In the genomic region with DNA sequence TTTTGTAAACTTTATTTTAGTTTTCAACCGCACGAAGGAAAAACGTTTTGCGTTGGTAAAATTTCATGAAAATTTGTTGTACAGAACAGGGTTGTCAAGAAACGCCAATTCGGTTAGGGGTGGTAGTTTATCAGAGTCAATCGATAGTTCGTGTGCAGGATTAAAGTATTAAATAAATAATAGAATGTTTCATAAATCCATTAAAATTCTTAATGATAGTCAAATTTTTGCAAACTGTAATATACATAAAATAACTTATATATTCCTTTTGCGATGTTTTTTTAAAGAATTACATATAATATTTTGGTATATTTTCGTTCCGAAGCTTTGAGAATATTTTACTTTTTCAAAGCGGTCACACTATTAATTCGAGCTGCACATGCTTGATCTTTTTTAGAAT, we compare ENCODE assay signal across 4 fruit fly cellular contexts.
TF ChIP-seq lines count a peak whose summit lies in the region.

A gene (minus strand): TSS at position 113 of the 400 bp plus-strand sequence.
A gene (plus strand): TSS at position 348 of the 400 bp plus-strand sequence.

TF ChIP-seq in whole organism, adult, 20 proteins besides CTCF, POLR2A, EP300 and RAD21 (continued from another document):
- TF ChIP-seq CG5204 (GFP tag; optimal IDR thresholded peaks at IDR 0.05; lab: Kevin White, UChicago) (no peak), cic (GFP tag; optimal IDR thresholded peaks at IDR 0.05; lab: Kevin White, UChicago) (no peak), pad (GFP tag; optimal IDR thresholded peaks at IDR 0.05; lab: Kevin White, UChicago) (peak; percentile 25)

TF ChIP-seq in whole organism, embryonic, 481 proteins besides CTCF, POLR2A, EP300 and RAD21 (continued from another document and continues in another):
- TF ChIP-seq dm (GFP tag; optimal IDR thresholded peaks at IDR 0.05; lab: Kevin White, UChicago), result peak; percentile 13
- peak; percentile 85 for TF ChIP-seq Ptx1 (GFP tag; IDR thresholded peaks at IDR 0.05; lab: Robert Waterston, UW)
- no peak for TF ChIP-seq Atf3 (GFP tag; optimal IDR thresholded peaks at IDR 0.05; lab: Kevin White, UChicago)
- TF ChIP-seq CG15011 (GFP tag; optimal IDR thresholded peaks at IDR 0.05; lab: Kevin White, UChicago), result no peak
- peak; percentile 26 for TF ChIP-seq CG31388 (GFP tag; optimal IDR thresholded peaks at IDR 0.05; lab: Kevin White, UChicago)
- no peak for TF ChIP-seq eve (GFP tag; optimal IDR thresholded peaks at IDR 0.05; lab: Kevin White, UChicago)
- no peak for TF ChIP-seq CG12769 (tag; optimal IDR thresholded peaks at IDR 0.05; lab: Kevin White, UChicago)
- TF ChIP-seq Lhr (GFP tag; optimal IDR thresholded peaks at IDR 0.05; lab: Kevin White, UChicago), result no peak
- peak; percentile 55; the same call in 1 of the 3 replicates for TF ChIP-seq jigr1 (GFP tag; IDR thresholded peaks at IDR 0.05; lab: Robert Waterston, UW)
- no peak for TF ChIP-seq Jarid2 (GFP tag; optimal IDR thresholded peaks at IDR 0.05; lab: Kevin White, UChicago)
- no peak for TF ChIP-seq hkb (optimal IDR thresholded peaks at IDR 0.05; lab: Kevin White, UChicago)
- no peak for TF ChIP-seq hkb (GFP tag; IDR thresholded peaks at IDR 0.05; lab: Robert Waterston, UW)
- peak; percentile 52 for TF ChIP-seq CG33557 (GFP tag; optimal IDR thresholded peaks at IDR 0.05; lab: Kevin White, UChicago)
- peak; percentile 68; the same call in 1 of the 2 replicates for TF ChIP-seq ranshi (GFP tag; IDR thresholded peaks at IDR 0.05; lab: Robert Waterston, UW)
- no peak for TF ChIP-seq gce (GFP tag; IDR thresholded peaks at IDR 0.05; lab: Robert Waterston, UW)
- TF ChIP-seq Usf (GFP tag; optimal IDR thresholded peaks at IDR 0.05; lab: Kevin White, UChicago), result no peak
- TF ChIP-seq Adf1 (GFP tag; IDR thresholded peaks at IDR 0.05; lab: Robert Waterston, UW), result peak; percentile 38; the same call in 1 of the 2 replicates
- TF ChIP-seq bab2 (GFP tag; optimal IDR thresholded peaks at IDR 0.05; lab: Kevin White, UChicago), result peak; percentile 49
- peak; percentile 50 for TF ChIP-seq CG4424 (GFP tag; optimal IDR thresholded peaks at IDR 0.05; lab: Kevin White, UChicago)
- TF ChIP-seq CG13287 (GFP tag; IDR thresholded peaks at IDR 0.05; lab: Robert Waterston, UW; ENCODE audit: partially characterized antibody), result peak; percentile 89
- no peak for TF ChIP-seq NfI (GFP tag; optimal IDR thresholded peaks at IDR 0.05; lab: Kevin White, UChicago)
- TF ChIP-seq z (GFP tag; IDR thresholded peaks at IDR 0.05; lab: Robert Waterston, UW), result no peak
- no peak for TF ChIP-seq CG10274 (GFP tag; optimal IDR thresholded peaks at IDR 0.05; lab: Kevin White, UChicago)
- TF ChIP-seq wdn (GFP tag; IDR thresholded peaks at IDR 0.05; lab: Robert Waterston, UW), result no peak
- TF ChIP-seq CG4617 (GFP tag; optimal IDR thresholded peaks at IDR 0.05; lab: Kevin White, UChicago; ENCODE audit: borderline replicate concordance), result peak; percentile 80
- TF ChIP-seq trh (GFP tag; optimal IDR thresholded peaks at IDR 0.05; lab: Kevin White, UChicago), result no peak
- peak; percentile 31 for TF ChIP-seq esg (GFP tag; conservative IDR thresholded peaks at IDR 0.05; lab: Robert Waterston, UW)
- TF ChIP-seq twi (tag; optimal IDR thresholded peaks at IDR 0.05; lab: Kevin White, UChicago), result no peak
- no peak for TF ChIP-seq NC2β (GFP tag; optimal IDR thresholded peaks at IDR 0.05; lab: Kevin White, UChicago)
- TF ChIP-seq CG3995 (GFP tag; optimal IDR thresholded peaks at IDR 0.05; lab: Kevin White, UChicago), result peak; percentile 32
- no peak for TF ChIP-seq CG7745 (tag; optimal IDR thresholded peaks at IDR 0.05; lab: Kevin White, UChicago)
- TF ChIP-seq usp (GFP tag; optimal IDR thresholded peaks at IDR 0.05; lab: Kevin White, UChicago), result no peak
- TF ChIP-seq vvl (GFP tag; IDR thresholded peaks at IDR 0.05; lab: Robert Waterston, UW), result peak; percentile 88; the same call in 1 of the 2 replicates
- no peak for TF ChIP-seq D (optimal IDR thresholded peaks at IDR 0.05; lab: Kevin White, UChicago)
- no peak for TF ChIP-seq D (GFP tag; optimal IDR thresholded peaks at IDR 0.05; lab: Kevin White, UChicago)
- peak; percentile 57; the same call in 1 of the 2 replicates for TF ChIP-seq chm (GFP tag; IDR thresholded peaks at IDR 0.05; lab: Robert Waterston, UW)
- no peak for TF ChIP-seq Atf-2 (GFP tag; optimal IDR thresholded peaks at IDR 0.05; lab: Kevin White, UChicago)
- no peak for TF ChIP-seq CG1832 (GFP tag; optimal IDR thresholded peaks at IDR 0.05; lab: Kevin White, UChicago)
- no peak for TF ChIP-seq sens-2 (GFP tag; IDR thresholded peaks at IDR 0.05; lab: Robert Waterston, UW)
- no peak for TF ChIP-seq run (tag; optimal IDR thresholded peaks at IDR 0.05; lab: Kevin White, UChicago)
- no peak for TF ChIP-seq CG2875 (GFP tag; optimal IDR thresholded peaks at IDR 0.05; lab: Kevin White, UChicago)
- no peak for TF ChIP-seq Bteb2 (GFP tag; optimal IDR thresholded peaks at IDR 0.05; lab: Kevin White, UChicago)

TF ChIP-seq in whole organism, prepupa, 60 proteins besides CTCF, POLR2A, EP300 and RAD21 (continued from another document):
- TF ChIP-seq achi (GFP tag; optimal IDR thresholded peaks at IDR 0.05; lab: Kevin White, UChicago), result no peak
- TF ChIP-seq CG8632 (GFP tag; optimal IDR thresholded peaks at IDR 0.05; lab: Kevin White, UChicago), result no peak
- TF ChIP-seq CG10631 (GFP tag; optimal IDR thresholded peaks at IDR 0.05; lab: Kevin White, UChicago), result no peak
- TF ChIP-seq Ets96B (tag; optimal IDR thresholded peaks at IDR 0.05; lab: Kevin White, UChicago), result no peak
- no peak for TF ChIP-seq salr (GFP tag; optimal IDR thresholded peaks at IDR 0.05; lab: Kevin White, UChicago)
- no peak for TF ChIP-seq spab (GFP tag; optimal IDR thresholded peaks at IDR 0.05; lab: Kevin White, UChicago)
- no peak for TF ChIP-seq Ets21C (GFP tag; optimal IDR thresholded peaks at IDR 0.05; lab: Kevin White, UChicago)
- TF ChIP-seq CG6163 (GFP tag; IDR thresholded peaks at IDR 0.05; lab: Robert Waterston, UW), result no peak
- no peak for TF ChIP-seq CG34406 (GFP tag; optimal IDR thresholded peaks at IDR 0.05; lab: Kevin White, UChicago)
- peak; percentile 50 for TF ChIP-seq lz (GFP tag; optimal IDR thresholded peaks at IDR 0.05; lab: Kevin White, UChicago)
- no peak for TF ChIP-seq acj6 (GFP tag; optimal IDR thresholded peaks at IDR 0.05; lab: Kevin White, UChicago)
- TF ChIP-seq dsx (GFP tag; optimal IDR thresholded peaks at IDR 0.05; lab: Kevin White, UChicago; ENCODE audit: poor library complexity, severe bottlenecking), result no peak
- no peak for TF ChIP-seq Sox102F (GFP tag; optimal IDR thresholded peaks at IDR 0.05; lab: Kevin White, UChicago)
- TF ChIP-seq CG9139 (GFP tag; optimal IDR thresholded peaks at IDR 0.05; lab: Kevin White, UChicago), result no peak
- TF ChIP-seq CG10669 (GFP tag; optimal IDR thresholded peaks at IDR 0.05; lab: Kevin White, UChicago), result no peak
- TF ChIP-seq CG11762 (GFP tag; optimal IDR thresholded peaks at IDR 0.05; lab: Kevin White, UChicago; ENCODE audit: insufficient read depth), result peak; percentile 6
- TF ChIP-seq ss (GFP tag; optimal IDR thresholded peaks at IDR 0.05; lab: Kevin White, UChicago), result no peak
- TF ChIP-seq CG7368 (GFP tag; optimal IDR thresholded peaks at IDR 0.05; lab: Kevin White, UChicago), result no peak
- TF ChIP-seq Lpt (GFP tag; optimal IDR thresholded peaks at IDR 0.05; lab: Kevin White, UChicago), result no peak
- TF ChIP-seq esn (GFP tag; optimal IDR thresholded peaks at IDR 0.05; lab: Kevin White, UChicago), result peak; percentile 52
- TF ChIP-seq fd59A (GFP tag; optimal IDR thresholded peaks at IDR 0.05; lab: Kevin White, UChicago), result no peak
- TF ChIP-seq CG8319 (GFP tag; optimal IDR thresholded peaks at IDR 0.05; lab: Kevin White, UChicago), result no peak
- TF ChIP-seq cyc (GFP tag; optimal IDR thresholded peaks at IDR 0.05; lab: Kevin White, UChicago), result no peak

TF ChIP-seq in whole organism, wandering third instar larva, 38 proteins besides CTCF, POLR2A, EP300 and RAD21 (continued from another document):
- TF ChIP-seq dl (GFP tag; optimal IDR thresholded peaks at IDR 0.05; lab: Kevin White, UChicago; ENCODE audit: insufficient read depth in 1 of 2, partially characterized antibody in 2 of 2) (no peak), CG32264 (GFP tag; optimal IDR thresholded peaks at IDR 0.05; lab: Kevin White, UChicago) (no peak), Hnf4 (GFP tag; optimal IDR thresholded peaks at IDR 0.05; lab: Kevin White, UChicago) (no peak), GATAd (GFP tag; optimal IDR thresholded peaks at IDR 0.05; lab: Kevin White, UChicago) (peak; percentile 11)
TF ChIP-seq in whole organism, wandering third instar larva: peak in this region for 12.
